Fruit fly (Drosophila melanogaster): ENCODE data around the gene CG1632.
A peak's percentile ranks its signal among the peaks of the same experiment; 100 is the strongest.

Gene CG1632

DNA sequence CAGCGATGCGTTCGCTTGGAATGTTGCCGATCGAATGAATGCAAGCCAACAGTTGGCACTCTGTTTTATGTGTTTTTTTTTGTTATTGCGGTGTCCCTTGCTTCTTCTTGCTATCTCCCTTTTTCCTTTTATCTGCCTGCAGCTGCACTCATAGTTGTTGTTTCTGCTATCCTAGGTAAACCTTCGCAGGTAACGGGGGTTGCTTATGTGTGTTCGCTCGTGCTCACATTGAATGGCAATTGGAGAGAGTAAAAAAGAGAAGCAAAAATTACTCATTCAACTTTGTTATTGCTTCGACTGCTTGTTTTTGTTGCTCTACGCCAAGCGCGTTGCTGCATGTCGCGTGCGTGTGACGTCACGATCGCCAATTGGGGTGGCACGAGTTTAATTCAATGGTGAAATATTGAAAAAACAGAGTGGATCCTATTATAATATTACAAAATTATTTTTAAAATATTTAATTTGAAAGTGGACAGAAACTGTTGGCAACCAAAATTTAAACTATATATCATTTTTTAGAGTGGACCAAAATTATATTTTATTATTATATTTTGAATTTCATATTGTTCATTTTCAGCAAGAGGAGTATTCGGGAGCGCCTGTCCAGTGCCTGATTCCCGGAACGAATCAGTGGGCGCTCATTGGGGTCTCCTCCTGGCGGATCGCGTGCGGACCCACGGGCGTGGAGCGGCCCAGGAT is 19.0 kb downstream of the CG1632 start, which contains the start of gene Corp (continued):
- TF ChIP-seq CG11902 (GFP tag; optimal IDR thresholded peaks at IDR 0.05) (no peak), CG9139 (GFP tag; optimal IDR thresholded peaks at IDR 0.05) (peak; percentile 58), svp (GFP tag) (peak; percentile 71), Lpt (GFP tag; optimal IDR thresholded peaks at IDR 0.05) (peak; percentile 39), CG8632 (GFP tag; optimal IDR thresholded peaks at IDR 0.05) (peak; percentile 56), fd85E (GFP tag; optimal IDR thresholded peaks at IDR 0.05) (peak; percentile 53), ss (GFP tag; optimal IDR thresholded peaks at IDR 0.05) (peak; percentile 62 to 63), Sox15 (GFP tag; optimal IDR thresholded peaks at IDR 0.05) (no peak), Eip93F (GFP tag; optimal IDR thresholded peaks at IDR 0.05) (no peak), vri (GFP tag; optimal IDR thresholded peaks at IDR 0.05) (peak; percentile 19), acj6 (GFP tag; optimal IDR thresholded peaks at IDR 0.05) (peak; percentile 45), CG11762 (GFP tag; optimal IDR thresholded peaks at IDR 0.05; ENCODE audit: insufficient read depth) (peak; percentile 38), Sox14 (GFP tag; optimal IDR thresholded peaks at IDR 0.05) (no peak), Eip78C (GFP tag) (peak; percentile 71), Met (GFP tag; optimal IDR thresholded peaks at IDR 0.05) (peak; percentile 47), spab (GFP tag; optimal IDR thresholded peaks at IDR 0.05) (peak; percentile 44), fkh (GFP tag; optimal IDR thresholded peaks at IDR 0.05) (no peak), achi (GFP tag; optimal IDR thresholded peaks at IDR 0.05) (peak; percentile 72), CG34406 (GFP tag; optimal IDR thresholded peaks at IDR 0.05) (peak; percentile 68), CG4318 (GFP tag; optimal IDR thresholded peaks at IDR 0.05) (peak; percentile 15), CG8319 (GFP tag; optimal IDR thresholded peaks at IDR 0.05) (no peak), salr (GFP tag; optimal IDR thresholded peaks at IDR 0.05) (peak in 1 of 2 experiments; percentile 63), CG7368 (GFP tag; optimal IDR thresholded peaks at IDR 0.05) (no peak), CG15336 (GFP tag; IDR thresholded peaks at IDR 0.05) (peak; percentile 86), Ets96B (tag; optimal IDR thresholded peaks at IDR 0.05) (peak; percentile 66), CG6854 (GFP tag; optimal IDR thresholded peaks at IDR 0.05) (no peak), CG11294 (GFP tag; IDR thresholded peaks at IDR 0.05) (0 out of 2 replicates have a peak, but pooled peaks have one; percentile 15), CG10631 (GFP tag; optimal IDR thresholded peaks at IDR 0.05) (peak; percentile 59)

DNA sequence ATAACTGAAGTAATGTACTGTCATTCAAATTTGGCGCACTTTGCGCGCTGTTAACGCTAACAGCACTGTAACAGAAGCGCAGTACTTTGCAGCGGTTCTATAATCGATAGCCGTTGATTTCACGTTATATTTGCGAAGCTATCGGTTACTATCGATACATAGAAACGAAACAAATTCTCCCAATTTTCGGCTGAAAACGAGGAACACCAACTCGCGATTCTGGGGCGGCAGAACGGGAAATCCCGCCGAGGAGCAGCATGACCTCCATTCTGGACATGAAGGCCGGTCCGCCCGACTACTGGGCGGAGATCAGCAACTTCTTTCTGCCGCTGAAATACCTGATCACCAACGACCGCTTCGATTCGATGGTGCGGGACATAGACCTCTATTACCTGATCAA is 20.8 kb downstream of the CG1632 start, which contains the start of gene CG1636:
Gene CG1636 (plus strand): TSS at position 122 of the 400 bp plus-strand sequence.
- TF ChIP-seq Sox14 (GFP tag; optimal IDR thresholded peaks at IDR 0.05) (no peak), CG9139 (GFP tag; optimal IDR thresholded peaks at IDR 0.05) (no peak), OdsH (GFP tag; optimal IDR thresholded peaks at IDR 0.05) (no peak)

DNA sequence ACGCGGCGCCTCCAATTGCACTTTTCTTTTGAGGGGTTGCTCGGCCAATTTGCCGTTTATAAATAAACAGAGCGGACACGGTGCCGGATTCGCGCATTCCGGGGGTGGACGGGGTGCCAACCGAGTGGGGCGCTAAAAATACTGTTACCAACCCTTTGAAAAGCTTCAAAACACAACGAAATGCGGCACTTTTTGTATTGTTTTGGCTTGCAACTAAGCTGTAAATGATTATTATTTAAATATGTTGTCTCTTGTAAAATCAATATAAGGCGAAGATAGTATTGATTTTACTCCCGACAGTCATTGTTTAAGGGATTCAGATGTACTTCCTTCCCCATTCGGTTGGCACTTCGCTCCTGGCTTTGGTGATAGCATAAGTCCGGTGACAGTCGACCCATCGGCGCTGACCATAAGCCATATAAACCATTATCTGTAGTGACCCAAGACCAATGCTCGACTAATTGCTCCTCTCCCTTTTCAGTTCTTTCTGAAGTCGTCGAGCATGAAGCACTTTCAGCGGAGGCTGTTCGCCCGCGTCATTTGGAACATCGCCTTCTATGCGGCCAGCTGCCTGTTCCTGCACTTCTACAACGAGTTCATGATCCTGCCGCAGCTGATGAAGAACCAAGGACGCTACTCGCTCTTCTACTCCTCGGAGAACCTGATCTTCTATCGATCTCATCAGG is 21.5 kb downstream of the CG1632 start, which contains the start of gene CG15343:
Gene CG15343 (minus strand): TSS at position 8 of the 686 bp plus-strand sequence.
- peak; percentile 49 for TF ChIP-seq Met (GFP tag; optimal IDR thresholded peaks at IDR 0.05)
- peak; percentile 32 for TF ChIP-seq CG7368 (GFP tag; optimal IDR thresholded peaks at IDR 0.05)
- no peak for TF ChIP-seq fd59A (GFP tag; optimal IDR thresholded peaks at IDR 0.05)
- TF ChIP-seq CG32006 (GFP tag; optimal IDR thresholded peaks at IDR 0.05): peak; percentile 53
- TF ChIP-seq vri (GFP tag; optimal IDR thresholded peaks at IDR 0.05): no peak
- no peak for TF ChIP-seq dsx (GFP tag; optimal IDR thresholded peaks at IDR 0.05; ENCODE audit: poor library complexity, severe bottlenecking)
- TF ChIP-seq Eip75B (GFP tag; optimal IDR thresholded peaks at IDR 0.05): peak; percentile 7
- TF ChIP-seq fd85E (GFP tag; optimal IDR thresholded peaks at IDR 0.05): no peak
- no peak for TF ChIP-seq Hr38 (GFP tag; optimal IDR thresholded peaks at IDR 0.05)
- TF ChIP-seq Lpt (GFP tag; optimal IDR thresholded peaks at IDR 0.05): peak; percentile 30
- TF ChIP-seq cyc (GFP tag; optimal IDR thresholded peaks at IDR 0.05): peak; percentile 46
- no peak for TF ChIP-seq Hr4 (GFP tag; optimal IDR thresholded peaks at IDR 0.05)
- no peak for TF ChIP-seq CG4318 (GFP tag; optimal IDR thresholded peaks at IDR 0.05)
- TF ChIP-seq CG8119 (GFP tag; IDR thresholded peaks at IDR 0.05): no peak
- TF ChIP-seq eg (GFP tag; IDR thresholded peaks at IDR 0.05): peak; percentile 61; the same call in 2 of the 3 replicates
- peak; percentile 32 for TF ChIP-seq net (GFP tag; optimal IDR thresholded peaks at IDR 0.05)
- peak; percentile 51 for TF ChIP-seq topi (GFP tag; optimal IDR thresholded peaks at IDR 0.05)
- TF ChIP-seq Ets96B (tag; optimal IDR thresholded peaks at IDR 0.05): peak; percentile 19
- TF ChIP-seq CG6163 (GFP tag; IDR thresholded peaks at IDR 0.05): no peak
- TF ChIP-seq CG16779 (tag; optimal IDR thresholded peaks at IDR 0.05): no peak
- no peak for TF ChIP-seq Blimp-1 (GFP tag; optimal IDR thresholded peaks at IDR 0.05)
- peak; percentile 52 for TF ChIP-seq lz (GFP tag; optimal IDR thresholded peaks at IDR 0.05)
- TF ChIP-seq Smox (GFP tag; optimal IDR thresholded peaks at IDR 0.05): peak; percentile 50
- TF ChIP-seq CG8319 (GFP tag; optimal IDR thresholded peaks at IDR 0.05): peak; percentile 25
- TF ChIP-seq Sox15 (GFP tag; optimal IDR thresholded peaks at IDR 0.05): peak; percentile 13
- peak; percentile 56 for TF ChIP-seq Sox14 (GFP tag; optimal IDR thresholded peaks at IDR 0.05)
- peak; percentile 26 for TF ChIP-seq spab (GFP tag; optimal IDR thresholded peaks at IDR 0.05)

All from whole organism, prepupa.